Worm (Caenorhabditis elegans): ENCODE results near the gene mlc-5.
A peak's percentile ranks its signal among the peaks of the same experiment; 100 is the strongest.

The mlc-5 gene

DNA sequence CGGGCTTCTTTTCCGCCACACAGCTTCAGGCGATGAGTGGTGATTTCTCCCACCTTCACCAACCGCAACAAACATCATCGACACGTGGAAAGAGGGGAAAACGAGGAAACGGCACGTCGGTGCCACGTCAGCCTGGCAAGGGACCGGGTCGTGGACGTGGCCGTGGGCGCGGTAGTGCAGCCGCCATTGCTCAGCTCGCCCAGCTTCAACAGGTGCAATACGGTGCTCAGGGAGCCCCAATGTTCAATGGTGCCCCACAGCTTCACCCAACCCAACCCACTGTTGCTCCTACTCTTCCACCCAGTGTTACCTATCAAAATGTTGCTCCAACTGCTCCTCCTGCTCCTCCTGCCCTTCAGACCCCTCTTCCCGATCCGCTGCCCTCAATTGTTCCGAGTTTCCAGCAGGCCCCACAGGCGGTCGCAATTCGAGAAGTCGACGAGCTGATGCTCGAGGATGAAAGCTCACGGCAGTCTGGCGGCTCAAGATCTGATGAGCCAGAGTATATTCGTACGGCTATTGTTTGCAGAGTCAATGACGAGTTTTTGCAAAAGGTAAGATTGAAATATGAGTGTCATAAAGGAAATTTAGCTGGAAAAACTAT, 22.9 kb downstream of the mlc-5 start (continued):
- TF ChIP-seq hmg-20 (GFP tag; IDR thresholded peaks at IDR 0.05): no peak
- TF ChIP-seq F49E8.2 (tag; optimal IDR thresholded peaks at IDR 0.05; ENCODE audit: insufficient read depth): no peak
- 0 out of 2 replicates have a peak, but pooled peaks have one; percentile 11 for TF ChIP-seq Y95B8A.8 (GFP tag; IDR thresholded peaks at IDR 0.05)
- TF ChIP-seq lin-26 (GFP tag; IDR thresholded peaks at IDR 0.05): no peak
- TF ChIP-seq sptf-2 (GFP tag; optimal IDR thresholded peaks at IDR 0.05): no peak
- no peak for TF ChIP-seq Y53G8AR.9 (GFP tag; conservative IDR thresholded peaks at IDR 0.05)
- no peak for TF ChIP-seq mxl-1 (tag; optimal IDR thresholded peaks at IDR 0.05)
- no peak for TF ChIP-seq hrde-1 (tag; optimal IDR thresholded peaks at IDR 0.05; ENCODE audit: borderline replicate concordance)
- TF ChIP-seq dox-1 (GFP tag; IDR thresholded peaks at IDR 0.05): peak; percentile 19; the same call in 1 of the 2 replicates
- no peak for TF ChIP-seq C06A6.2 (GFP tag; conservative IDR thresholded peaks at IDR 0.05)
- TF ChIP-seq nhr-80 (tag; optimal IDR thresholded peaks at IDR 0.05): no peak
- TF ChIP-seq zfh-2 (GFP tag; conservative IDR thresholded peaks at IDR 0.05): peak; percentile 91
- TF ChIP-seq nhr-179 (tag; optimal IDR thresholded peaks at IDR 0.05): no peak
- TF ChIP-seq snpc-4 (GFP tag; optimal IDR thresholded peaks at IDR 0.05): no peak
- TF ChIP-seq snpc-4 (tag; optimal IDR thresholded peaks at IDR 0.05): no peak
- no peak for TF ChIP-seq madf-10 (tag; optimal IDR thresholded peaks at IDR 0.05)
- 0 out of 2 replicates have a peak, but pooled peaks have one; percentile 8 for TF ChIP-seq ztf-6 (GFP tag; IDR thresholded peaks at IDR 0.05)
- TF ChIP-seq egl-44 (GFP tag; IDR thresholded peaks at IDR 0.05): no peak
- no peak for TF ChIP-seq fkh-3 (tag; optimal IDR thresholded peaks at IDR 0.05)
- no peak for TF ChIP-seq tlf-1 (GFP tag; optimal IDR thresholded peaks at IDR 0.05)
- no peak for TF ChIP-seq ztf-26 (tag; optimal IDR thresholded peaks at IDR 0.05)
- no peak for TF ChIP-seq F55B11.4 (tag; optimal IDR thresholded peaks at IDR 0.05; ENCODE audit: borderline replicate concordance, insufficient read depth)
- no peak for TF ChIP-seq Y56A3A.18 (GFP tag; IDR thresholded peaks at IDR 0.05)
- TF ChIP-seq bed-1 (GFP tag; IDR thresholded peaks at IDR 0.05): no peak
- no peak for TF ChIP-seq rpc-1 (optimal IDR thresholded peaks at IDR 0.05)
- no peak for TF ChIP-seq rpc-1 (tag; optimal IDR thresholded peaks at IDR 0.05)
- no peak for TF ChIP-seq akir-1 (GFP tag; optimal IDR thresholded peaks at IDR 0.05)
- no peak for TF ChIP-seq tbp1 (GFP tag; optimal IDR thresholded peaks at IDR 0.05)

DNA sequence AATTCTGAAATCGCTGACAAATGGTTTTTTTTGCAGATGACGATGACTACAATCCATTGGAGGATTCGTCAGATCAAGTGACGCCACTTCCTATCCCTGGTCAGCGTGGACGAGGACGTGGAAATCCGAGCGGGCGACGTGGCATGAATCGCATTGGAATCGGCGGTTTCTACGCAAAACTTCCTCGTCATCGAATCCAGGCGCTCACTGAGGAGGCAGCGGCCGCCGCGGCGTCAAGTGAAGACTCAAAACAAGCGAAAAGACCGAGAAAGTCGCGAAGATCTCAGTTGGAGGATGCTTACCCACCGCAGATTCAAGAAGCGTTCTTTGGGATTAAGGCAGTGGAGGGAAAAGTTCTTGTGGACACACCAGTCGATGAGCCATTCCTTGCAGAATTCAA, 25.4 kb downstream of the mlc-5 start:
- TF ChIP-seq zfh-2 (GFP tag; conservative IDR thresholded peaks at IDR 0.05): peak; percentile 65
- TF ChIP-seq F57A8.1 (GFP tag; optimal IDR thresholded peaks at IDR 0.05): no peak
- TF ChIP-seq lsy-27 (tag; optimal IDR thresholded peaks at IDR 0.05; ENCODE audit: borderline replicate concordance, insufficient read depth): no peak
- TF ChIP-seq F10E7.11 (tag; optimal IDR thresholded peaks at IDR 0.05): no peak
- TF ChIP-seq ztf-25 (GFP tag; IDR thresholded peaks at IDR 0.05): no peak
- TF ChIP-seq cebp-1 (GFP tag; IDR thresholded peaks at IDR 0.05): no peak
- TF ChIP-seq cebp-1 (tag; optimal IDR thresholded peaks at IDR 0.05): no peak
- TF ChIP-seq ceh-40 (GFP tag; IDR thresholded peaks at IDR 0.05): no peak

DNA sequence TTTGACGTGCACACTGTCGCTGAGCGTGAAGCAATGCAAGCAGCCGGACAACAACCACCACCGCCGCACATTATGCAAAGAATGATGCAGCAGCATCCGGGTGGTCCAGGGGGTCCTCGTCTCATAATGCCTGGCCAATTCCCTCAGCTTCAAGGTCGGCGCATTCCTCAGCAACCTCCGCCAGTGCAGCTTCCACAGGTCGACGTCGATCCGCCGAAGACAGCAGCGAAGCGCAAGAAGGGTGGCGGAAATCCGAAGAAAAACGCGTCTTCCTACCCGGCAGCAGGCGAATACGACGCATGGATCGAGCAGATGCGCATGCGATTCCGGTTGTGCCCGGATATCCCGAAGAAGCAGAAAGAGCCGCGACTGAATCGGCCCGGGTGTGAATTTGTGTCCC, 28.3 kb downstream of the mlc-5 start:
- TF ChIP-seq snpc-4 (GFP tag; optimal IDR thresholded peaks at IDR 0.05) (no peak), snpc-4 (tag; optimal IDR thresholded peaks at IDR 0.05) (no peak), dox-1 (GFP tag; IDR thresholded peaks at IDR 0.05) (peak; percentile 5; the same call in 1 of the 2 replicates), ztf-18 (tag; optimal IDR thresholded peaks at IDR 0.05) (no peak), lin-26 (GFP tag; IDR thresholded peaks at IDR 0.05) (0 out of 2 replicates have a peak, but pooled peaks have one; percentile 41), tlf-1 (GFP tag; optimal IDR thresholded peaks at IDR 0.05) (no peak), zfh-2 (GFP tag; conservative IDR thresholded peaks at IDR 0.05) (peak; percentile 85), akir-1 (GFP tag; optimal IDR thresholded peaks at IDR 0.05) (no peak), bed-1 (GFP tag; IDR thresholded peaks at IDR 0.05) (no peak), ztf-28 (GFP tag; IDR thresholded peaks at IDR 0.05) (no peak), pha-4 (tag; optimal IDR thresholded peaks at IDR 0.05) (no peak), C06A6.2 (GFP tag; conservative IDR thresholded peaks at IDR 0.05) (no peak), egrh-3 (GFP tag; IDR thresholded peaks at IDR 0.05) (peak; percentile 77), mes-4 (tag; optimal IDR thresholded peaks at IDR 0.05) (no peak), D2030.7 (GFP tag; IDR thresholded peaks at IDR 0.05) (no peak), hmg-1.2 (GFP tag; IDR thresholded peaks at IDR 0.05) (no peak), madf-8 (GFP tag; conservative IDR thresholded peaks at IDR 0.05) (no peak), rcor-1 (GFP tag; IDR thresholded peaks at IDR 0.05) (no peak)

Measured in whole organism, young adult.